Worm (Caenorhabditis elegans): ENCODE results near the gene mob-2.

DNA sequence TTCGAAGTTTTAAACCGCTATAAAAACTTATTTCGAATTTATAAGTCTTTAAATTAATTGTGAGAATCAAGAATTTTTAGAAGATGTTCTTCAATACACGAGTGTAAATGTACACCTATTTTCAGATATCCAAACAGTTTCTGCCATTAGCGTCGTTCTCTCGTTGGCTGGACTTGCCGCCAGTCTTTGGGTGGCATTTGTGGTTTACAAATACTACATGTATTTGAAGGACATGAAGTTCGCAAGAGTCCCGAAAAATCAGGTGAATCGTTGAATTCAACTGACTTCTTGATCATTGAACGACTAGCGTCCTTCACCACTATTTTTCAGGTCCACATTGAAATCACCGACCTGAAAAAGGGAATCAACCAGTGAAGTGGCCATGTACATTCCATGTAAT, 54.2 kb downstream of the mob-2 start:
- TF ChIP-seq nhr-11 (tag; optimal IDR thresholded peaks at IDR 0.05): no peak
- TF ChIP-seq C38D4.7 (GFP tag; optimal IDR thresholded peaks at IDR 0.05): no peak
- TF ChIP-seq ceh-34 (tag; optimal IDR thresholded peaks at IDR 0.05): no peak
- no peak for TF ChIP-seq hlh-15 (tag; optimal IDR thresholded peaks at IDR 0.05)
- TF ChIP-seq tbx-7 (tag; optimal IDR thresholded peaks at IDR 0.05): no peak
- no peak for TF ChIP-seq ama-1 (optimal IDR thresholded peaks at IDR 0.05)
- no peak for TF ChIP-seq ceh-14 (tag; optimal IDR thresholded peaks at IDR 0.05)
- no peak for TF ChIP-seq pax-1 (tag; optimal IDR thresholded peaks at IDR 0.05)
- TF ChIP-seq unc-55 (GFP tag; optimal IDR thresholded peaks at IDR 0.05): no peak
- TF ChIP-seq che-1 (tag; optimal IDR thresholded peaks at IDR 0.05): no peak
- TF ChIP-seq elt-2 (tag; optimal IDR thresholded peaks at IDR 0.05): no peak
- TF ChIP-seq hlh-30 (tag; optimal IDR thresholded peaks at IDR 0.05; ENCODE audit: insufficient read depth): no peak
- TF ChIP-seq ahr-1 (tag; optimal IDR thresholded peaks at IDR 0.05): no peak
